Fruit fly (Drosophila melanogaster): ENCODE measurements around the gene Cp16.

- no peak for TF ChIP-seq psq (optimal IDR thresholded peaks at IDR 0.05)
- TF ChIP-seq Dll (optimal IDR thresholded peaks at IDR 0.05): no peak
- TF ChIP-seq CG8478 (optimal IDR thresholded peaks at IDR 0.05): no peak
- TF ChIP-seq usp (GFP tag; optimal IDR thresholded peaks at IDR 0.05): no peak
- TF ChIP-seq pan (optimal IDR thresholded peaks at IDR 0.05): peak; percentile 30
Measured at dm6 chr3L:8688694-8689291, 43.0 kb upstream of the Cp16 start.
